Worm (Caenorhabditis elegans): ENCODE data around the gene lip-1.

Gene lip-1

ce11 chrIV:6803805-6804344 lies 38.9 kb upstream of the lip-1 start:
- TF ChIP-seq nhr-12 (tag; optimal IDR thresholded peaks at IDR 0.05) (no peak), nhr-43 (tag; optimal IDR thresholded peaks at IDR 0.05; ENCODE audit: poor library complexity, severe bottlenecking) (no peak), pqm-1 (tag; optimal IDR thresholded peaks at IDR 0.05) (no peak), ztf-11 (tag; optimal IDR thresholded peaks at IDR 0.05) (no peak), daf-12 (tag; optimal IDR thresholded peaks at IDR 0.05) (no peak), elt-1 (tag; optimal IDR thresholded peaks at IDR 0.05) (no peak), fkh-2 (tag; optimal IDR thresholded peaks at IDR 0.05) (no peak), nhr-67 (tag; optimal IDR thresholded peaks at IDR 0.05) (no peak), aly-2 (tag; optimal IDR thresholded peaks at IDR 0.05) (no peak), elt-3 (tag; optimal IDR thresholded peaks at IDR 0.05) (no peak), eor-1 (tag; optimal IDR thresholded peaks at IDR 0.05) (no peak)

ce11 chrIV:6804815-6805214 lies 37.9 kb upstream of the lip-1 start, which contains the start of gene C17H12.37:
Gene C17H12.37 (plus strand): TSS chrIV:6805115.
- no peak for TF ChIP-seq nhr-237 (tag; optimal IDR thresholded peaks at IDR 0.05)
- TF ChIP-seq elt-2 (tag; optimal IDR thresholded peaks at IDR 0.05), result peak; percentile 5

ce11 chrIV:6806475-6807063 lies 36.2 kb upstream of the lip-1 start, which contains the start of gene C17H12.10:
Gene C17H12.10 (plus strand): TSS chrIV:6806799.
- no peak for TF ChIP-seq ZK546.5 (tag; optimal IDR thresholded peaks at IDR 0.05)
- no peak for TF ChIP-seq unc-39 (tag; optimal IDR thresholded peaks at IDR 0.05)
- TF ChIP-seq hmg-11 (tag; optimal IDR thresholded peaks at IDR 0.05), result peak; percentile 3
- TF ChIP-seq nfya-1 (tag; optimal IDR thresholded peaks at IDR 0.05; ENCODE audit: insufficient read depth), result peak; percentile 54
- TF ChIP-seq nhr-43 (tag; optimal IDR thresholded peaks at IDR 0.05; ENCODE audit: poor library complexity, severe bottlenecking), result no peak
- peak; percentile 71 for TF ChIP-seq elt-1 (tag; optimal IDR thresholded peaks at IDR 0.05)
- no peak for TF ChIP-seq ceh-9 (tag; optimal IDR thresholded peaks at IDR 0.05)
- TF ChIP-seq fkh-10 (GFP tag; optimal IDR thresholded peaks at IDR 0.05), result peak; percentile 41
- no peak for TF ChIP-seq aly-2 (tag; optimal IDR thresholded peaks at IDR 0.05)
- TF ChIP-seq lin-15B (tag; optimal IDR thresholded peaks at IDR 0.05), result peak; percentile 28
- TF ChIP-seq lin-39 (tag; optimal IDR thresholded peaks at IDR 0.05), result peak; percentile 67
- TF ChIP-seq egl-5 (tag; optimal IDR thresholded peaks at IDR 0.05), result no peak
- TF ChIP-seq ceh-82 (tag; optimal IDR thresholded peaks at IDR 0.05), result no peak
- TF ChIP-seq nhr-12 (tag; optimal IDR thresholded peaks at IDR 0.05), result no peak

ce11 chrIV:6809756-6810155 lies 33.0 kb upstream of the lip-1 start:
- TF ChIP-seq skn-1 (tag; optimal IDR thresholded peaks at IDR 0.05), result peak; percentile 8
- peak; percentile 64 for TF ChIP-seq fkh-10 (GFP tag; optimal IDR thresholded peaks at IDR 0.05)
- TF ChIP-seq lin-39 (tag; optimal IDR thresholded peaks at IDR 0.05), result peak; percentile 74
- no peak for TF ChIP-seq mdl-1 (tag; optimal IDR thresholded peaks at IDR 0.05)
- TF ChIP-seq ama-1 (optimal IDR thresholded peaks at IDR 0.05), result no peak
- peak; percentile 16 for TF ChIP-seq ceh-28 (tag; optimal IDR thresholded peaks at IDR 0.05)
- no peak for TF ChIP-seq nhr-12 (tag; optimal IDR thresholded peaks at IDR 0.05)
- TF ChIP-seq hmg-11 (tag; optimal IDR thresholded peaks at IDR 0.05), result peak; percentile 97
- TF ChIP-seq lin-15B (tag; optimal IDR thresholded peaks at IDR 0.05), result peak; percentile 37
- peak; percentile 76 for TF ChIP-seq nfya-1 (tag; optimal IDR thresholded peaks at IDR 0.05; ENCODE audit: insufficient read depth)
- peak; percentile 42 for TF ChIP-seq tbx-2 (tag; optimal IDR thresholded peaks at IDR 0.05)

ce11 chrIV:6811808-6812207 lies 30.9 kb upstream of the lip-1 start, which contains the start of gene ceh-48:
Gene ceh-48 (plus strand): TSS chrIV:6812108.
- TF ChIP-seq nhr-77 (tag; optimal IDR thresholded peaks at IDR 0.05) (no peak), egl-27 (tag; optimal IDR thresholded peaks at IDR 0.05) (no peak), nhr-76 (tag; optimal IDR thresholded peaks at IDR 0.05) (no peak), lin-15B (tag; optimal IDR thresholded peaks at IDR 0.05) (no peak), fkh-10 (GFP tag; optimal IDR thresholded peaks at IDR 0.05) (no peak), mdl-1 (tag; optimal IDR thresholded peaks at IDR 0.05) (no peak), lsy-12 (tag; optimal IDR thresholded peaks at IDR 0.05) (no peak), ama-1 (optimal IDR thresholded peaks at IDR 0.05) (no peak), jun-1 (tag; optimal IDR thresholded peaks at IDR 0.05) (no peak), fos-1 (tag; optimal IDR thresholded peaks at IDR 0.05) (no peak), R02D3.7 (tag; optimal IDR thresholded peaks at IDR 0.05) (no peak), ceh-82 (tag; optimal IDR thresholded peaks at IDR 0.05) (no peak), nhr-12 (tag; optimal IDR thresholded peaks at IDR 0.05) (no peak), nhr-237 (tag; optimal IDR thresholded peaks at IDR 0.05) (no peak), nhr-23 (tag; optimal IDR thresholded peaks at IDR 0.05) (no peak), nhr-28 (tag; optimal IDR thresholded peaks at IDR 0.05) (no peak), ceh-16 (tag; optimal IDR thresholded peaks at IDR 0.05) (no peak), nhr-25 (tag; optimal IDR thresholded peaks at IDR 0.05) (no peak), nhr-43 (tag; optimal IDR thresholded peaks at IDR 0.05; ENCODE audit: poor library complexity, severe bottlenecking) (no peak)

Measured in whole organism, L3 larva.